Worm (Caenorhabditis elegans): Measurements from ENCODE around the gene C07B5.2.

ce11 chrX:9543352-9543751, 26.3 kb upstream of the C07B5.2 start, which contains the start of gene F49E2.5:
- TF ChIP-seq C08G9.2 (tag; optimal IDR thresholded peaks at IDR 0.05) (no peak), ceh-48 (tag; optimal IDR thresholded peaks at IDR 0.05) (no peak), nfya-1 (tag; optimal IDR thresholded peaks at IDR 0.05) (no peak), lim-6 (tag; optimal IDR thresholded peaks at IDR 0.05) (no peak), ceh-18 (tag; optimal IDR thresholded peaks at IDR 0.05) (peak; percentile 15), pqm-1 (tag; optimal IDR thresholded peaks at IDR 0.05) (no peak), dmd-4 (tag; optimal IDR thresholded peaks at IDR 0.05; ENCODE audit: borderline replicate concordance) (no peak), pag-3 (tag; optimal IDR thresholded peaks at IDR 0.05; ENCODE audit: borderline replicate concordance) (no peak), gmeb-2 (tag; optimal IDR thresholded peaks at IDR 0.05) (no peak)

All from whole organism, late embryonic.